Fruit fly (Drosophila melanogaster): ENCODE results near the gene CG43063.

DNA sequence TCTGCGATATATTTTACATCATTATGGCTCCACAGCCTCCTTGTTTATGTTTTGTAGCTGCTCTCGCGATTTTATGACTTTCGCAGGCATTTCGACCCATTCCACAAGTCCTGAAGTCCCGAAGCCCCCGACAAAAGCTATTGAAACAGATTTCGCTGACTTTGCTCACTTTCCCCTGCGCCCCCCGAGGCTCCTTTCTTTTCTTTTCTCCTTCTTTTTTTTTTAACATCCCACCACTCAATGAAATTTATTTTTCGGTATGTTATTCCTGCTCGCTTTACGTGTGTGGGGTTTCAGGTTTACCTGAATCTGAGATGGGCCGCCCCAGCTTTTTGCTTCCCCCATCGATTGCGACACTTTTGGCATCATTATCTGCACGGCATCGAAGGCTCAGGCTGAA lies 3.6 kb upstream of the CG43063 start:
- TF ChIP-seq CG9705 (GFP tag; optimal IDR thresholded peaks at IDR 0.05) (no peak), Rel (GFP tag; optimal IDR thresholded peaks at IDR 0.05) (no peak), Rel (tag; optimal IDR thresholded peaks at IDR 0.05) (no peak), Dif (GFP tag; optimal IDR thresholded peaks at IDR 0.05; ENCODE audit: partially characterized antibody) (no peak), ey (GFP tag; optimal IDR thresholded peaks at IDR 0.05) (no peak), fru (GFP tag; optimal IDR thresholded peaks at IDR 0.05) (no peak), tai (GFP tag; optimal IDR thresholded peaks at IDR 0.05) (no peak), Mio (GFP tag; optimal IDR thresholded peaks at IDR 0.05) (no peak), Abd-B (GFP tag; optimal IDR thresholded peaks at IDR 0.05) (no peak), Myc (optimal IDR thresholded peaks at IDR 0.05) (no peak), CrebA (GFP tag; optimal IDR thresholded peaks at IDR 0.05; ENCODE audit: borderline replicate concordance) (no peak), N (GFP tag; optimal IDR thresholded peaks at IDR 0.05) (no peak), usp (GFP tag; optimal IDR thresholded peaks at IDR 0.05) (no peak), CG32264 (GFP tag; optimal IDR thresholded peaks at IDR 0.05) (no peak)
